Worm (Caenorhabditis elegans): ENCODE data around the gene poml-1.
A peak's percentile ranks its signal among the peaks of the same experiment; 100 is the strongest.

poml-1 gene

DNA sequence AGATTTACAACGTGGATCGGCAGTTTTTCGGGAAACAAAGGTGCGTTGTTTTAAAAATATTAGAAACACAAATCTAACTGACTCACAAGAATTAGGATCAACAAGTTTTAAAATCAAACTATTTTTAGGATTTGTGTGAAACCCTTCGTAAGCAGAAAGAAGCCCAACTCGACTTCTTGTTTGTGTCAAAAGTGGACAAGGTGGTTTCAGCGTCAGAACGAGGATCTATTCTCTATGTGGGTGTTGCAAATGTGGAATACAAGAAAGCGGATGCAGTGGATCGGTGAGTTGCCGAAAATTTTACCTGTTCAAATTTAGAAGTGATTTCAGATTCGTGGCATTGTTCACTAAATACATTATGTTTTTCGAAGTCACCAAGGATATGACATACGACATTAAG, 6.3 kb upstream of the poml-1 start:
- no peak for TF ChIP-seq sea-2 (GFP tag; optimal IDR thresholded peaks at IDR 0.05)
- TF ChIP-seq ceh-9 (tag; optimal IDR thresholded peaks at IDR 0.05): no peak
- no peak for TF ChIP-seq nhr-23 (tag; optimal IDR thresholded peaks at IDR 0.05)
- TF ChIP-seq ceh-28 (tag; optimal IDR thresholded peaks at IDR 0.05): no peak
- no peak for TF ChIP-seq ceh-16 (tag; optimal IDR thresholded peaks at IDR 0.05)
- no peak for TF ChIP-seq elt-3 (tag; optimal IDR thresholded peaks at IDR 0.05)
- TF ChIP-seq elt-1 (tag; optimal IDR thresholded peaks at IDR 0.05): no peak
- no peak for TF ChIP-seq nhr-25 (tag; optimal IDR thresholded peaks at IDR 0.05)
- TF ChIP-seq mml-1 (tag; optimal IDR thresholded peaks at IDR 0.05): no peak
- no peak for TF ChIP-seq nhr-28 (tag; optimal IDR thresholded peaks at IDR 0.05)
- TF ChIP-seq nfya-1 (tag; optimal IDR thresholded peaks at IDR 0.05; ENCODE audit: insufficient read depth): no peak
- no peak for TF ChIP-seq ceh-82 (tag; optimal IDR thresholded peaks at IDR 0.05)
- TF ChIP-seq nhr-12 (tag; optimal IDR thresholded peaks at IDR 0.05): no peak

DNA sequence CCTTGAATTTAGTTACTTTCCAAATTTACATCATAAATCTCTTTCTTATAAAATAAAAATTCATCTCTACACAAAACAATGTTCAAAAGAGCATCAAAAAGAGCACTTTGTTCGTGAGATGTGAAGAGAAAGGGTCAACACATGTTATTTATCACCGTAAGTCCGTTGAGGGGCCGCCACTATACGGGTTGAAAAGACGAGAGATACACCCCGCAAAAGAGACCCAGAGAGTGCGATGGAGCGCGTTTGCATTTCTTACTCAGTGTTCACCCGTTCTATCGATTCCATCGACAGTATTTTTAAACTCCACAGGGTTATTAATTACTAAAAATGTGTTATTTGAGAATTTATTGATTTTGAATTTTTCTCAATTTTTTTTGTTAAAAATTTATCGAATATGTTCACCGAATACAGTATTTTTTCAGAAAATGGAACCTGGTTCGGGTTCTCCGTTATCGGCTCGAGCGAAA, 4.2 kb upstream of the poml-1 start, which contains the start of gene pix-1:
pix-1 (plus strand) TSS at position 420 of the 470 bp plus-strand sequence.
- peak; percentile 53 for TF ChIP-seq nhr-43 (tag; optimal IDR thresholded peaks at IDR 0.05; ENCODE audit: poor library complexity, severe bottlenecking)
- peak; percentile 20 for TF ChIP-seq elt-2 (tag; optimal IDR thresholded peaks at IDR 0.05)
- no peak for TF ChIP-seq zag-1 (tag; optimal IDR thresholded peaks at IDR 0.05)
- no peak for TF ChIP-seq elt-3 (tag; optimal IDR thresholded peaks at IDR 0.05)
- peak; percentile 90 for TF ChIP-seq pha-4 (tag; optimal IDR thresholded peaks at IDR 0.05)
- TF ChIP-seq sea-2 (GFP tag; optimal IDR thresholded peaks at IDR 0.05): no peak
- peak; percentile 79 for TF ChIP-seq lin-39 (tag; optimal IDR thresholded peaks at IDR 0.05)
- no peak for TF ChIP-seq nhr-11 (tag; optimal IDR thresholded peaks at IDR 0.05)
- TF ChIP-seq hmg-11 (tag; optimal IDR thresholded peaks at IDR 0.05): peak; percentile 88
- peak; percentile 56 for TF ChIP-seq nfya-1 (tag; optimal IDR thresholded peaks at IDR 0.05; ENCODE audit: insufficient read depth)
- TF ChIP-seq lin-15B (tag; optimal IDR thresholded peaks at IDR 0.05): peak; percentile 44
- TF ChIP-seq elt-1 (tag; optimal IDR thresholded peaks at IDR 0.05): no peak
- TF ChIP-seq snpc-4 (tag; optimal IDR thresholded peaks at IDR 0.05): peak; percentile 68
- no peak for TF ChIP-seq ceh-16 (tag; optimal IDR thresholded peaks at IDR 0.05)
- TF ChIP-seq egl-5 (tag; optimal IDR thresholded peaks at IDR 0.05): peak; percentile 27
- no peak for TF ChIP-seq ceh-9 (tag; optimal IDR thresholded peaks at IDR 0.05)
- peak; percentile 9 for TF ChIP-seq pqm-1 (tag; optimal IDR thresholded peaks at IDR 0.05)
- TF ChIP-seq ceh-28 (tag; optimal IDR thresholded peaks at IDR 0.05): peak; percentile 50
- TF ChIP-seq tbx-2 (tag; optimal IDR thresholded peaks at IDR 0.05): no peak
- no peak for TF ChIP-seq lsy-12 (tag; optimal IDR thresholded peaks at IDR 0.05)
- TF ChIP-seq fkh-10 (GFP tag; optimal IDR thresholded peaks at IDR 0.05): no peak
- peak; percentile 46 for TF ChIP-seq nhr-25 (tag; optimal IDR thresholded peaks at IDR 0.05)
- peak; percentile 59 for TF ChIP-seq nhr-23 (tag; optimal IDR thresholded peaks at IDR 0.05)

DNA sequence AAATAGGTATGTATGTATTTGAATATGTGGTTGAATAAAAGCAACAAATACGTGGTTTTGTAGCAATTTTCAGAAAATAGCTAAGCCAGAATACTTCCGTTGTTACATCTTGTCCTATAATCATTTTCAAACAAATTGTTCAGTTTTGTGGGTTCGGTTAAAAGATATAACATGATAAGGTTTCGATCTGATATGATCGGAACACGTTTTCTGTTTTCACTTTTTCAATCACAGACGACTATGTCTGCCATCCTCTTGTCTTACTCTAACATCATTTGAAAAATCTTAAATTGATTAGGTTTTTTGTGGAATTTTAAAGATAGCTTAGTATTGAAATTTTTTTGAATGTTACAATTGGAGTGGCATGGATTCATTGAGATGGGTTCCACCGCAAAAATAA, 3.6 kb upstream of the poml-1 start:
- TF ChIP-seq elt-3 (tag; optimal IDR thresholded peaks at IDR 0.05) (peak in 1 of 3 experiments; percentile 68), aly-2 (tag; optimal IDR thresholded peaks at IDR 0.05) (no peak), ceh-16 (tag; optimal IDR thresholded peaks at IDR 0.05) (no peak)

DNA sequence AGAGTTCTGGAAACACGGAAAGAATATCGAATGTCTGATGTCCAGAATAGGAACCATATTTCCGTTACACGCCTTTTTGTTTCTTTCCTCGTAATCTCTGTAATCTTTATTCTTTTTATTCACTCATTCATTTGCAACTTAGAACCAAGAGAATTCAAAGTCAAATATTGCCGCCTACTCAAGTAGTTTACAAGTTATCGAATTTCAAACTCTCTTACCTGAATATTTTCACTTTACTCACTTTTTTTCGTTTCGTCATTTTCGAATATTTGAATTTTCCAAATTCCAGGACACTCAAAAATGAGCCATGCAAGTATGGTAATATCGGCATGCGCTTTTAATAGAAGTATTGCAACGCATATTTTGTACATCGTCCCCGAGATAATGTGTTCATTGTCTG, 1.6 kb upstream of the poml-1 start, which contains the start of gene K11E4.6:
K11E4.6 (plus strand) TSS at position 301 of the 400 bp plus-strand sequence.
- TF ChIP-seq nhr-76 (tag; optimal IDR thresholded peaks at IDR 0.05) (no peak), eor-1 (tag; optimal IDR thresholded peaks at IDR 0.05) (no peak), nfya-1 (tag; optimal IDR thresholded peaks at IDR 0.05; ENCODE audit: insufficient read depth) (no peak), jun-1 (tag; optimal IDR thresholded peaks at IDR 0.05) (no peak), nhr-12 (tag; optimal IDR thresholded peaks at IDR 0.05) (no peak), mml-1 (tag; optimal IDR thresholded peaks at IDR 0.05) (no peak), egl-27 (tag; optimal IDR thresholded peaks at IDR 0.05) (no peak), aly-2 (tag; optimal IDR thresholded peaks at IDR 0.05) (no peak), snpc-4 (tag; optimal IDR thresholded peaks at IDR 0.05) (no peak), nhr-11 (tag; optimal IDR thresholded peaks at IDR 0.05) (no peak), ztf-11 (tag; optimal IDR thresholded peaks at IDR 0.05) (no peak), daf-12 (tag; optimal IDR thresholded peaks at IDR 0.05) (no peak), tbx-2 (tag; optimal IDR thresholded peaks at IDR 0.05) (no peak), unc-39 (tag; optimal IDR thresholded peaks at IDR 0.05) (no peak), ZK546.5 (tag; optimal IDR thresholded peaks at IDR 0.05) (no peak), ztf-4 (tag; optimal IDR thresholded peaks at IDR 0.05) (no peak), lin-39 (tag; optimal IDR thresholded peaks at IDR 0.05) (no peak), mdl-1 (tag; optimal IDR thresholded peaks at IDR 0.05) (no peak)

Data from whole organism, L3 larva.